Worm (Caenorhabditis elegans): Measurements from ENCODE around the gene F25H9.6.
A peak's percentile ranks its signal among the peaks of the same experiment; 100 is the strongest.
"Not testable (repeated sequence)": the region's sequence is repeated elsewhere in the genome, so short reads cannot be mapped to it uniquely, and the experiment has no call there.

The F25H9.6 gene

ce11 chrV:13455448-13455847 is 12.7 kb downstream of the F25H9.6 start, which contains the start of gene lurp-3:
lurp-3 (plus strand) TSS chrV:13455748.
- TF ChIP-seq lin-39 (tag; optimal IDR thresholded peaks at IDR 0.05) (no peak), ets-5 (GFP tag; IDR thresholded peaks at IDR 0.05) (no peak), elt-2 (tag; optimal IDR thresholded peaks at IDR 0.05) (no peak), grh-1 (GFP tag; IDR thresholded peaks at IDR 0.05) (no peak), aly-2 (tag; optimal IDR thresholded peaks at IDR 0.05) (no peak)

- TF ChIP-seq lsy-2 (tag; optimal IDR thresholded peaks at IDR 0.05), result no peak
- no peak for TF ChIP-seq snpc-4 (tag; optimal IDR thresholded peaks at IDR 0.05)
- TF ChIP-seq rnt-1 (tag; optimal IDR thresholded peaks at IDR 0.05), result no peak
- no peak for TF ChIP-seq snu-23 (GFP tag; optimal IDR thresholded peaks at IDR 0.05)
- TF ChIP-seq xbp-1 (tag; optimal IDR thresholded peaks at IDR 0.05), result no peak
- no peak for TF ChIP-seq lir-3 (tag; optimal IDR thresholded peaks at IDR 0.05; ENCODE audit: poor library complexity)
- TF ChIP-seq nhr-71 (tag; optimal IDR thresholded peaks at IDR 0.05), result no peak
- TF ChIP-seq tlp-1 (tag; optimal IDR thresholded peaks at IDR 0.05), result no peak
- TF ChIP-seq mep-1 (tag; optimal IDR thresholded peaks at IDR 0.05), result no peak
- TF ChIP-seq skn-1 (tag; optimal IDR thresholded peaks at IDR 0.05), result no peak
- TF ChIP-seq isw-1 (GFP tag; IDR thresholded peaks at IDR 0.05), result no peak
- TF ChIP-seq hlh-4 (tag; optimal IDR thresholded peaks at IDR 0.05), result no peak
- TF ChIP-seq swsn-7 (tag; optimal IDR thresholded peaks at IDR 0.05), result no peak
- TF ChIP-seq elt-2 (tag; optimal IDR thresholded peaks at IDR 0.05), result no peak
- no peak for TF ChIP-seq jun-1 (tag; optimal IDR thresholded peaks at IDR 0.05)
- TF ChIP-seq zag-1 (tag; optimal IDR thresholded peaks at IDR 0.05), result no peak
- no peak for TF ChIP-seq lin-14 (GFP tag; optimal IDR thresholded peaks at IDR 0.05)
Observed at ce11 chrV:13453334-13453733, 14.8 kb downstream of the F25H9.6 start, which contains the start of gene lurp-2. lurp-2 (plus strand) TSS chrV:13453634.

ce11 chrV:13445229-13445949 is 22.8 kb downstream of the F25H9.6 start, which contains the start of gene Y2H9A.4:
Y2H9A.4 (plus strand) TSS chrV:13445899.
- TF ChIP-seq lsy-2 (tag; optimal IDR thresholded peaks at IDR 0.05) (peak; percentile 5 to 37), nhr-71 (tag; optimal IDR thresholded peaks at IDR 0.05) (peak; percentile 38), lin-13 (GFP tag; optimal IDR thresholded peaks at IDR 0.05) (no peak), nhr-20 (tag; optimal IDR thresholded peaks at IDR 0.05) (peak; percentile 46), nhr-85 (tag) (peak; percentile 80), blmp-1 (tag; optimal IDR thresholded peaks at IDR 0.05) (peak; percentile 48), dpl-1 (GFP tag; optimal IDR thresholded peaks at IDR 0.05) (no peak), efl-1 (optimal IDR thresholded peaks at IDR 0.05) (peak in 1 of 2 experiments; percentile 4), efl-1 (GFP tag; optimal IDR thresholded peaks at IDR 0.05 in 1 of 2) (no peak), rnt-1 (tag; optimal IDR thresholded peaks at IDR 0.05) (peak; percentile 13), snu-23 (GFP tag; optimal IDR thresholded peaks at IDR 0.05) (peak; percentile 49)

ce11 chrV:13443535-13443934 is 24.6 kb downstream of the F25H9.6 start, which contains the start of gene Y2H9A.6:
Y2H9A.6 (plus strand) TSS chrV:13443835.
- not testable (repeated sequence) for TF ChIP-seq unc-130, nhr-84, skn-1 (tag; optimal IDR thresholded peaks at IDR 0.05)

ce11 chrV:13442819-13443218 is 25.3 kb downstream of the F25H9.6 start:
- TF ChIP-seq unc-98 (GFP tag; IDR thresholded peaks at IDR 0.05), result no peak

ce11 chrV:13441661-13442060 is 26.5 kb downstream of the F25H9.6 start, which contains the start of gene col-162:
col-162 (plus strand) TSS chrV:13441961.
- TF ChIP-seq lin-15B (tag; optimal IDR thresholded peaks at IDR 0.05) (no peak), aly-2 (tag; optimal IDR thresholded peaks at IDR 0.05) (no peak), mep-1 (tag; optimal IDR thresholded peaks at IDR 0.05) (no peak), pax-3 (tag; optimal IDR thresholded peaks at IDR 0.05) (no peak), alr-1 (tag; optimal IDR thresholded peaks at IDR 0.05; ENCODE audit: borderline replicate concordance) (no peak), egl-27 (tag; optimal IDR thresholded peaks at IDR 0.05) (no peak), nhr-76 (tag; optimal IDR thresholded peaks at IDR 0.05) (no peak), unc-98 (GFP tag; IDR thresholded peaks at IDR 0.05) (no peak), elt-3 (tag; optimal IDR thresholded peaks at IDR 0.05) (no peak), nhr-28 (tag; optimal IDR thresholded peaks at IDR 0.05) (no peak), tlp-1 (tag; optimal IDR thresholded peaks at IDR 0.05) (no peak)
